Fruit fly (Drosophila melanogaster): ENCODE measurements around the gene CG46448.

DNA sequence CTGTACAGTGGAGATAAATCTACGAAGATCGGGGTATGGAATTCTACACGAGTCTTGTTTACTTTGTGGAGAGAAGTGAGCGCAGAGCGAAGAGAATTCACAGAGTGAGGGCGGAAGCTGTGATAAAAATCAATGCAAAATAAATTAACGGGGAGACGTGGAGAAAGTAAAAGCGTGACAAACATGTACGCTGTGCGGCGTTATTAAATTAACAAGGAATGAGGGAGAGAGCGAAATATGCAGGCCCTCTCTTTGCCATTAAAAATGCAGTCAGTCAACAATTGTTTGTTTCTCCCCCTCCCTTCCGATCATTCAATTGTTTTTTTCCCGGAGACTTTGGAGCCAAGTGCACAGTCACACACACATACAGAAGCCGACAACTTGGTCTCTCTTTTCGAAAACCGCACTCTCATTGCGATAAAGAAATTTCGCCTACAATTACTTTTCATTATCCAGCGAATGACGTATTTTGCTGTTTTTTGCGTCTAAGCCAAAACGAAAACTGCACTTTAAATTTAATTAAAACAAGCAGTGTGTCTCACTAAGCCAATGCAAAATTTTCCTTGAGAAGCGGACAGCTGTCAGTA, 28.6 kb upstream of the CG46448 start:
- TF ChIP-seq CG14965 (GFP tag; optimal IDR thresholded peaks at IDR 0.05; ENCODE audit: borderline replicate concordance) (no peak), Sox102F (GFP tag; optimal IDR thresholded peaks at IDR 0.05) (no peak), CG13775 (GFP tag; optimal IDR thresholded peaks at IDR 0.05) (no peak), wek (GFP tag; optimal IDR thresholded peaks at IDR 0.05) (no peak), CG18619 (GFP tag; optimal IDR thresholded peaks at IDR 0.05) (no peak), CG12942 (GFP tag; optimal IDR thresholded peaks at IDR 0.05) (no peak), lab (GFP tag; optimal IDR thresholded peaks at IDR 0.05) (no peak), slou (GFP tag; optimal IDR thresholded peaks at IDR 0.05) (no peak), Bteb2 (GFP tag; optimal IDR thresholded peaks at IDR 0.05) (no peak), CG8290 (GFP tag; optimal IDR thresholded peaks at IDR 0.05) (no peak), CG8290 (tag; optimal IDR thresholded peaks at IDR 0.05) (no peak), CG6854 (GFP tag; optimal IDR thresholded peaks at IDR 0.05) (no peak)

All from whole organism, embryonic.